Worm (Caenorhabditis elegans) whole organism, late embryonic: ENCODE results near the gene cyp-33C9.
"Not testable (repeated sequence)": the region's sequence is repeated elsewhere in the genome, so short reads cannot be mapped to it uniquely, and the experiment has no call there.

Experiments used
- C38D4.7 ChIP-seq: fragments of 200-800 bp; sonication (Bioruptor generic); optimal IDR thresholded peaks from 2 replicates; lab custom pipeline; 2018; ENCODE audit warnings: mild to moderate bottlenecking, missing genetic modification characterization, moderate library complexity, missing compliant biosample characterization
- T23F11.4 ChIP-seq: fragments of 200-800 bp; sonication (Bioruptor generic); optimal IDR thresholded peaks from 2 replicates; lab custom pipeline; 2018; ENCODE audit warnings: mild to moderate bottlenecking, missing genetic modification characterization, missing compliant biosample characterization
- ahr-1 ChIP-seq: sonication (generic microtip); optimal IDR thresholded peaks from 2 replicates; lab custom pipeline; 2016; ENCODE audit warnings: missing genetic modification characterization, missing compliant biosample characterization
- ama-1 ChIP-seq: fragments of 150-350 bp; optimal IDR thresholded peaks from 2 replicates; lab custom pipeline; 2014
- ceh-14 ChIP-seq: sonication (generic microtip); optimal IDR thresholded peaks from 2 replicates; lab custom pipeline; 2016; ENCODE audit warnings: missing genotype, missing genetic modification characterization, missing compliant biosample characterization
- ceh-18 ChIP-seq: sonication (generic microtip); optimal IDR thresholded peaks from 2 replicates; lab custom pipeline; 2016; ENCODE audit warnings: missing genetic modification characterization, missing compliant biosample characterization
- ceh-22 ChIP-seq: sonication (generic microtip); optimal IDR thresholded peaks from 2 replicates; lab custom pipeline; 2017; ENCODE audit warnings: missing biosample characterization, missing genetic modification characterization
- ceh-24 ChIP-seq: sonication (generic microtip); optimal IDR thresholded peaks from 2 replicates; lab custom pipeline; 2016; ENCODE audit warnings: mild to moderate bottlenecking, missing genetic modification characterization, missing compliant biosample characterization
- ceh-30 ChIP-seq: fragments of 150-350 bp; optimal IDR thresholded peaks from 2 replicates; lab custom pipeline; 2014; ENCODE audit warnings: missing biosample characterization, missing genetic modification characterization
- ceh-31 ChIP-seq: sonication (generic microtip); optimal IDR thresholded peaks from 2 replicates; lab custom pipeline; 2016; ENCODE audit warnings: missing genetic modification characterization, missing compliant biosample characterization
- ceh-34 ChIP-seq: sonication (generic microtip); optimal IDR thresholded peaks from 2 replicates; lab custom pipeline; 2016; ENCODE audit warnings: mild to moderate bottlenecking, missing genetic modification characterization, missing compliant biosample characterization
- ceh-6 ChIP-seq: fragments of 200-800 bp; sonication (Bioruptor generic); optimal IDR thresholded peaks from 2 replicates; lab custom pipeline; 2018; ENCODE audit warnings: mild to moderate bottlenecking, missing genetic modification characterization, missing compliant biosample characterization
- che-1 ChIP-seq: sonication (generic microtip); optimal IDR thresholded peaks from 2 replicates; lab custom pipeline; 2016; ENCODE audit warnings: mild to moderate bottlenecking, missing genetic modification characterization, missing compliant biosample characterization
- dmd-4 ChIP-seq: sonication (generic microtip); optimal IDR thresholded peaks from 2 replicates; lab custom pipeline; 2016; ENCODE audit warnings: borderline replicate concordance, missing genetic modification characterization, missing compliant biosample characterization
- ets-4 ChIP-seq: sonication (generic microtip); optimal IDR thresholded peaks from 2 replicates; lab custom pipeline; 2016; ENCODE audit warnings: missing genetic modification characterization, missing compliant biosample characterization
- eyg-1 ChIP-seq: sonication (generic microtip); optimal IDR thresholded peaks from 2 replicates; lab custom pipeline; 2016; ENCODE audit warnings: missing genotype, missing genetic modification characterization, missing compliant biosample characterization
- fax-1 ChIP-seq: sonication (generic microtip); optimal IDR thresholded peaks from 2 replicates; lab custom pipeline; 2016; ENCODE audit warnings: missing genotype, missing genetic modification characterization, missing compliant biosample characterization
- fkh-6 ChIP-seq: sonication (generic microtip); optimal IDR thresholded peaks from 2 replicates; lab custom pipeline; 2016; ENCODE audit warnings: missing genetic modification characterization, missing compliant biosample characterization
- hlh-30 ChIP-seq: sonication (generic microtip); optimal IDR thresholded peaks from 2 replicates; lab custom pipeline; 2017; ENCODE audit warnings: antibody characterized with exemption, missing genetic modification characterization, missing compliant biosample characterization; ENCODE audit not compliant: insufficient read depth
- hlh-8 ChIP-seq: sonication (generic microtip); optimal IDR thresholded peaks from 2 replicates; lab custom pipeline; 2016; ENCODE audit warnings: missing genotype, missing genetic modification characterization, missing compliant biosample characterization
- lin-11 ChIP-seq: fragments of 200-800 bp; sonication (Bioruptor generic); optimal IDR thresholded peaks from 2 replicates; lab custom pipeline; 2018; ENCODE audit warnings: mild to moderate bottlenecking, missing genetic modification characterization, missing compliant biosample characterization
- madf-2 ChIP-seq: sonication (generic microtip); optimal IDR thresholded peaks from 2 replicates; lab custom pipeline; 2017; ENCODE audit warnings: missing genetic modification characterization, missing compliant biosample characterization
- nfya-1 ChIP-seq: sonication (generic microtip); optimal IDR thresholded peaks from 2 replicates; lab custom pipeline; 2017; ENCODE audit warnings: missing genetic modification characterization, mild to moderate bottlenecking, missing compliant biosample characterization, antibody characterized with exemption, moderate library complexity
- nhr-11 ChIP-seq: fragments of 150-350 bp; optimal IDR thresholded peaks from 2 replicates; lab custom pipeline; 2014; ENCODE audit warnings: missing biosample characterization, missing genetic modification characterization
- pag-3 ChIP-seq: sonication (generic microtip); optimal IDR thresholded peaks from 2 replicates; lab custom pipeline; 2016; ENCODE audit warnings: missing compliant biosample characterization, missing genetic modification characterization, borderline replicate concordance
- pha-4 ChIP-seq: fragments of 150-350 bp; optimal IDR thresholded peaks from 2 replicates; lab custom pipeline; 2018; ENCODE audit warnings: missing biosample characterization, missing genetic modification reagents, missing genetic modification characterization
- sdc-2 ChIP-seq: sonication (generic microtip); optimal IDR thresholded peaks from 2 replicates; lab custom pipeline; 2016; ENCODE audit warnings: missing genotype, missing genetic modification characterization, missing compliant biosample characterization
- sox-2 ChIP-seq: fragments of 200-800 bp; sonication (Bioruptor generic); IDR thresholded peaks from 2 replicates; pipeline ENCODE4 v1.3.6; 2022; ENCODE audit warnings: missing genetic modification reagents, missing genetic modification characterization, missing compliant biosample characterization
- sox-4 ChIP-seq: sonication (generic microtip); optimal IDR thresholded peaks from 2 replicates; lab custom pipeline; 2017; ENCODE audit warnings: mild to moderate bottlenecking, missing genetic modification characterization, inconsistent platforms, missing compliant biosample characterization
- syd-9 ChIP-seq: sonication (generic microtip); optimal IDR thresholded peaks from 2 replicates; lab custom pipeline; 2016; ENCODE audit warnings: mild to moderate bottlenecking, missing genetic modification characterization, moderate library complexity, missing compliant biosample characterization
- ttx-3 ChIP-seq: sonication (generic microtip); optimal IDR thresholded peaks from 2 replicates; lab custom pipeline; 2016; ENCODE audit warnings: missing genetic modification reagents, missing genetic modification characterization, missing compliant biosample characterization
- unc-3 ChIP-seq, 2 experiments: fragments of 200-800 bp in 1 of 2; sonication (Bioruptor generic) in 1 of 2; sonication (generic microtip) in 1 of 2; conservative IDR thresholded peaks in 1 of 2; optimal IDR thresholded peaks in 1 of 2; 2 replicates each; pipeline versions ENCODE4 v1.3.6 to Lab custom; 2016 to 2022; ENCODE audit warnings: missing compliant biosample characterization in 2 of 2, missing genetic modification characterization in 2 of 2, missing genetic modification reagents in 1 of 2
- unc-42 ChIP-seq: sonication (generic microtip); optimal IDR thresholded peaks from 2 replicates; lab custom pipeline; 2016; ENCODE audit warnings: missing genotype, missing genetic modification characterization, missing compliant biosample characterization
- unc-55 ChIP-seq: sonication (generic microtip); optimal IDR thresholded peaks from 2 replicates; lab custom pipeline; 2017; ENCODE audit warnings: missing biosample characterization, missing genetic modification reagents, missing genetic modification characterization
- unc-86 ChIP-seq: sonication (generic microtip); optimal IDR thresholded peaks from 2 replicates; lab custom pipeline; 2016; ENCODE audit warnings: missing genetic modification characterization, missing compliant biosample characterization
- zip-5 ChIP-seq: sonication (generic microtip); optimal IDR thresholded peaks from 2 replicates; lab custom pipeline; 2016; ENCODE audit warnings: missing genetic modification characterization, missing compliant biosample characterization
- ztf-16 ChIP-seq: sonication (generic microtip); optimal IDR thresholded peaks from 2 replicates; lab custom pipeline; 2017; ENCODE audit warnings: missing genetic modification characterization, missing compliant biosample characterization

Gene cyp-33C9

ce11 chrV:3105810-3106209 is 11.4 kb upstream of the cyp-33C9 start, which contains the start of gene str-69:
Gene str-69 (minus strand): TSS chrV:3105910.
- TF ChIP-seq sox-2 (GFP tag; lab: Robert Waterston, UW) (no peak), syd-9 (no peak), pha-4 (tag; lab: Kevin White, UChicago) (no peak), hlh-30 (tag; lab: Kevin White, UChicago) (no peak), unc-86 (tag; lab: Kevin White, UChicago) (no peak), ttx-3 (tag; lab: Kevin White, UChicago) (no peak)

- TF ChIP-seq nhr-11 (no peak), hlh-8 (tag; lab: Kevin White, UChicago) (no peak), fax-1 (tag; lab: Kevin White, UChicago) (no peak), ets-4 (tag; lab: Kevin White, UChicago) (no peak), T23F11.4 (GFP tag; lab: Kevin White, UChicago) (no peak), eyg-1 (no peak), fkh-6 (tag; lab: Kevin White, UChicago) (no peak), sox-2 (GFP tag; lab: Robert Waterston, UW) (no peak), ceh-34 (tag; lab: Kevin White, UChicago) (no peak), sox-4 (tag; lab: Kevin White, UChicago) (no peak)
Observed at ce11 chrV:3104134-3104533, 9.8 kb upstream of the cyp-33C9 start, which contains the start of gene str-66. Gene str-66 (minus strand): TSS chrV:3104234.

DNA sequence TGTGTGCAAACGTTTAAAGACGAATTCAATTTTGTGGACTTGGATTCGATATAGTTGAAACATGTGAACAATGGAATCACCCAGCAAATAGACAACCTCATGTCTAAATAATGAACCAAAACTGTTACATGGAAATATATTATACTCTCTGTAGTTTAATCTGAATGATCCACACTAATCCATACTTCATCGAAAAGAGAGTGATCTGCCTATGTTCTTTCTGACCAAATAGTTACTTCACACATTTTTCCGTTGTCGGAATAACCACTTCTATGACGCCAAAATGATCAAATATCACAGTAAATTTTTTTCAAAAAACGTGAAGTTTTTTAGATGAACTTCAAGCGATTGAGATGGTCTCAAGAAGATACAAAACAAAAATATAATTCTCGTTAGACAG is 7.7 kb upstream of the cyp-33C9 start, which contains the start of gene Y73C8C.4:
Gene Y73C8C.4, minus strand, starts transcription at position 101 of the 400 bp plus-strand sequence.
- TF ChIP-seq madf-2, unc-42, ceh-30 (tag; lab: Kevin White, UChicago): not testable (repeated sequence)

ce11 chrV:3100527-3100926 is 6.2 kb upstream of the cyp-33C9 start:
- TF ChIP-seq nhr-11 (no peak), ceh-6 (no peak), dmd-4 (no peak), lin-11 (tag; lab: Kevin White, UChicago) (no peak), pag-3 (no peak), ama-1 (lab: Kevin White, UChicago) (no peak), unc-55 (GFP tag; lab: Kevin White, UChicago) (no peak)

- TF ChIP-seq ceh-30 (tag; lab: Kevin White, UChicago), result no peak
- no peak for TF ChIP-seq ceh-18
- TF ChIP-seq unc-42 (tag; lab: Kevin White, UChicago), result no peak
- no peak for TF ChIP-seq unc-3 (GFP tag; conservative IDR thresholded peaks at IDR 0.05; lab: Robert Waterston, UW)
- TF ChIP-seq unc-3 (tag; optimal IDR thresholded peaks at IDR 0.05; lab: Kevin White, UChicago), result no peak
- TF ChIP-seq C38D4.7 (GFP tag; lab: Kevin White, UChicago), result no peak
- TF ChIP-seq ahr-1 (tag; lab: Kevin White, UChicago), result no peak
Observed at ce11 chrV:3088768-3089167, 5.6 kb downstream of the cyp-33C9 start, which contains the start of gene acs-21. Gene acs-21 (plus strand): TSS chrV:3089068.

ce11 chrV:3086260-3086659 is 8.1 kb downstream of the cyp-33C9 start, which contains the start of gene srt-8:
Gene srt-8 (plus strand): TSS chrV:3086560.
- TF ChIP-seq nfya-1, result no peak
- no peak for TF ChIP-seq sdc-2
- no peak for TF ChIP-seq pha-4 (tag; lab: Kevin White, UChicago)
- no peak for TF ChIP-seq ceh-31 (tag; lab: Kevin White, UChicago)
- TF ChIP-seq ceh-24 (tag; lab: Kevin White, UChicago), result no peak
- no peak for TF ChIP-seq ceh-14
- no peak for TF ChIP-seq C38D4.7 (GFP tag; lab: Kevin White, UChicago)
- no peak for TF ChIP-seq che-1 (tag; lab: Kevin White, UChicago)
- TF ChIP-seq zip-5 (tag; lab: Kevin White, UChicago), result no peak
- TF ChIP-seq hlh-8 (tag; lab: Kevin White, UChicago), result no peak
- TF ChIP-seq unc-86 (tag; lab: Kevin White, UChicago), result no peak
- TF ChIP-seq ceh-22 (tag; lab: Kevin White, UChicago), result no peak
- no peak for TF ChIP-seq ceh-30 (tag; lab: Kevin White, UChicago)
- no peak for TF ChIP-seq ama-1 (lab: Kevin White, UChicago)
- TF ChIP-seq ztf-16 (tag; lab: Kevin White, UChicago), result no peak
- TF ChIP-seq ceh-6, result no peak
